Fruit fly (Drosophila melanogaster): ENCODE results near the gene CG31248.

DNA sequence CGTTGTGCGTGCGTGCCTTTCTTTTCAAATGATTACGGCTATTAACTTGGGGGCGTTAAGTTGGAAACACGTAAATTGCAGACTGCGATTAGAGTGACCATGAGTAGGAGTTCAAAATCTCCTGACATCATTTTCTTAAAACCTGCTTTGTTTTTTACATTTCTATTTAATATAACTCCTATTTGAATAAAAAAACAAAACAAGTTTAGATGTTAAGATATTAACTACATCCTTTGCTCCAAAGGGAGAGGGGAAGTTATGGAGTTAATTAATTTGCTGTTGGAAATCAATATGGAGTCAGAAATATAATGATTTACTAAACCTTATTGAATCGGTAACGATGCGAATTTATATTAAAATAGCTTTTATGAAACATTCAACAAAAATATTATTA, 43.1 kb upstream of the CG31248 start, which contains the start of gene Tailor:
- TF ChIP-seq CG14965 (GFP tag; optimal IDR thresholded peaks at IDR 0.05; ENCODE audit: borderline replicate concordance), result no peak
- TF ChIP-seq CG10654 (GFP tag; optimal IDR thresholded peaks at IDR 0.05), result no peak
- TF ChIP-seq CG9727 (GFP tag; optimal IDR thresholded peaks at IDR 0.05), result no peak
- TF ChIP-seq btn (GFP tag; optimal IDR thresholded peaks at IDR 0.05), result no peak
- TF ChIP-seq gfzf (GFP tag; optimal IDR thresholded peaks at IDR 0.05), result no peak
- no peak for TF ChIP-seq TFAM (GFP tag; optimal IDR thresholded peaks at IDR 0.05)

Measured in whole organism, embryonic.